Worm (Caenorhabditis elegans): ENCODE measurements around the gene zfp-1.

The zfp-1 gene

ce11 chrIII:8797211-8797733 is 5.9 kb downstream of the zfp-1 start:
- TF ChIP-seq mab-5 (tag; optimal IDR thresholded peaks at IDR 0.05) (peak; percentile 81), elt-3 (tag; optimal IDR thresholded peaks at IDR 0.05) (no peak), nhr-237 (tag; optimal IDR thresholded peaks at IDR 0.05) (no peak), nhr-129 (tag; optimal IDR thresholded peaks at IDR 0.05) (peak; percentile 97), mbf-1 (tag; optimal IDR thresholded peaks at IDR 0.05) (no peak), nhr-10 (tag; optimal IDR thresholded peaks at IDR 0.05) (no peak), gmeb-1 (tag; optimal IDR thresholded peaks at IDR 0.05) (peak; percentile 69), aly-2 (tag; optimal IDR thresholded peaks at IDR 0.05) (no peak), C34F6.9 (tag; optimal IDR thresholded peaks at IDR 0.05) (peak; percentile 95), ZK546.5 (tag; optimal IDR thresholded peaks at IDR 0.05) (peak; percentile 1), lin-39 (tag; optimal IDR thresholded peaks at IDR 0.05) (no peak), alr-1 (tag; optimal IDR thresholded peaks at IDR 0.05) (peak; percentile 60), nhr-21 (tag; optimal IDR thresholded peaks at IDR 0.05) (peak; percentile 93), crh-2 (tag; optimal IDR thresholded peaks at IDR 0.05) (peak; percentile 97), skn-1 (tag; optimal IDR thresholded peaks at IDR 0.05) (peak; percentile 49), unc-55 (GFP tag; optimal IDR thresholded peaks at IDR 0.05) (peak; percentile 81), blmp-1 (tag; optimal IDR thresholded peaks at IDR 0.05; ENCODE audit: insufficient read depth) (peak; percentile 83), nhr-6 (tag; optimal IDR thresholded peaks at IDR 0.05) (peak; percentile 92), Y55F3AM.14 (GFP tag; optimal IDR thresholded peaks at IDR 0.05) (peak; percentile 90), nhr-25 (tag; optimal IDR thresholded peaks at IDR 0.05) (peak; percentile 90), sma-9 (GFP tag; optimal IDR thresholded peaks at IDR 0.05) (peak; percentile 96), sma-9 (tag; optimal IDR thresholded peaks at IDR 0.05) (no peak), lin-13 (GFP tag; optimal IDR thresholded peaks at IDR 0.05) (peak; percentile 78), ceh-16 (tag; optimal IDR thresholded peaks at IDR 0.05) (peak; percentile 6), nhr-12 (tag; optimal IDR thresholded peaks at IDR 0.05) (no peak), egl-27 (tag; optimal IDR thresholded peaks at IDR 0.05) (peak; percentile 95), ztf-4 (tag; optimal IDR thresholded peaks at IDR 0.05) (peak; percentile 83), mdl-1 (tag; optimal IDR thresholded peaks at IDR 0.05) (peak; percentile 81 to 93), nhr-23 (tag; optimal IDR thresholded peaks at IDR 0.05) (no peak), nhr-11 (tag; optimal IDR thresholded peaks at IDR 0.05) (no peak), sem-4 (tag; optimal IDR thresholded peaks at IDR 0.05) (peak; percentile 84), sma-3 (GFP tag; optimal IDR thresholded peaks at IDR 0.05) (peak; percentile 91), F13H6.1 (tag; optimal IDR thresholded peaks at IDR 0.05) (peak; percentile 91), elt-1 (tag; optimal IDR thresholded peaks at IDR 0.05) (no peak), ama-1 (optimal IDR thresholded peaks at IDR 0.05) (no peak), snpc-4 (tag; optimal IDR thresholded peaks at IDR 0.05) (peak; percentile 13), lin-11 (tag; optimal IDR thresholded peaks at IDR 0.05) (peak; percentile 79), lsy-2 (tag; optimal IDR thresholded peaks at IDR 0.05) (peak; percentile 69 to 95), peb-1 (tag; optimal IDR thresholded peaks at IDR 0.05) (no peak), ztf-1 (GFP tag; conservative IDR thresholded peaks at IDR 0.05) (no peak), ceh-82 (tag; optimal IDR thresholded peaks at IDR 0.05) (peak; percentile 42), ztf-11 (tag; optimal IDR thresholded peaks at IDR 0.05) (no peak), unc-39 (tag; optimal IDR thresholded peaks at IDR 0.05) (no peak), zag-1 (tag; optimal IDR thresholded peaks at IDR 0.05) (peak; percentile 80), nhr-77 (tag; optimal IDR thresholded peaks at IDR 0.05) (no peak), R02D3.7 (tag; optimal IDR thresholded peaks at IDR 0.05) (no peak), fos-1 (tag; optimal IDR thresholded peaks at IDR 0.05) (peak; percentile 98), unc-62 (GFP tag; optimal IDR thresholded peaks at IDR 0.05) (peak; percentile 59), dmd-4 (tag; optimal IDR thresholded peaks at IDR 0.05) (no peak)
